Worm (Caenorhabditis elegans) whole organism, L4 larva: Measurements from ENCODE around the gene B0547.2.

Source experiments
- D1046.2 ChIP-seq: fragments of 200-800 bp; sonication (Bioruptor generic); IDR thresholded peaks from 2 replicates; pipeline ENCODE4 v1.3.6; 2022; ENCODE audit warnings: missing genetic modification characterization, missing compliant biosample characterization
- F10B5.3 ChIP-seq: sonication (generic microtip); optimal IDR thresholded peaks from 2 replicates; lab custom pipeline; 2016; ENCODE audit warnings: mild to moderate bottlenecking, missing genetic modification characterization, missing compliant biosample characterization
- F37D6.2 ChIP-seq: sonication (generic microtip); optimal IDR thresholded peaks from 2 replicates; lab custom pipeline; 2016; ENCODE audit warnings: mild to moderate bottlenecking, missing genetic modification characterization, missing compliant biosample characterization
- F44E2.7 ChIP-seq: fragments of 200-800 bp; sonication (Bioruptor generic); IDR thresholded peaks from 2 replicates; pipeline ENCODE4 v2.1.2; 2022; ENCODE audit warnings: missing genetic modification characterization, missing compliant biosample characterization
- F49E8.2 ChIP-seq: sonication (generic microtip); optimal IDR thresholded peaks from 2 replicates; lab custom pipeline; 2016; ENCODE audit warnings: missing compliant biosample characterization, mild to moderate bottlenecking, missing genetic modification characterization, borderline replicate concordance
- T20F7.1 ChIP-seq: fragments of 200-800 bp; sonication (Bioruptor generic); optimal IDR thresholded peaks from 2 replicates; lab custom pipeline; 2018; ENCODE audit warnings: mild to moderate bottlenecking, missing genetic modification characterization, missing compliant biosample characterization
- Y5F2A.4 ChIP-seq: fragments of 200-800 bp; sonication (Bioruptor generic); optimal IDR thresholded peaks from 2 replicates; lab custom pipeline; 2018; ENCODE audit warnings: mild to moderate bottlenecking, missing genetic modification characterization, missing compliant biosample characterization
- Y75B8A.6 ChIP-seq: fragments of 200-800 bp; sonication (Bioruptor generic); IDR thresholded peaks from 2 replicates; pipeline ENCODE4 v1.3.6; 2022; ENCODE audit warnings: missing genetic modification reagents, missing genetic modification characterization, missing compliant biosample characterization
- ZK337.2 ChIP-seq: fragments of 200-800 bp; sonication (Bioruptor generic); IDR thresholded peaks from 2 replicates; pipeline ENCODE4 v1.3.6; 2022; ENCODE audit warnings: missing genetic modification reagents, missing genetic modification characterization, missing compliant biosample characterization
- aha-1 ChIP-seq: fragments of 150-350 bp; peaks from one replicate; lab custom pipeline; 2014; ENCODE audit warnings: missing biosample characterization, missing genetic modification characterization
- ama-1 ChIP-seq: fragments of 150-350 bp; optimal IDR thresholded peaks from 2 replicates; lab custom pipeline; 2014; ENCODE audit warnings: inconsistent platforms, mixed read lengths
- arid-1 ChIP-seq: fragments of 200-800 bp; sonication (Bioruptor generic); conservative IDR thresholded peaks from 2 replicates; pipeline ENCODE4 v1.3.6; 2022; ENCODE audit warnings: missing genetic modification reagents, missing genetic modification characterization, missing compliant biosample characterization
- attf-4 ChIP-seq: sonication (generic microtip); optimal IDR thresholded peaks from 3 replicates; lab custom pipeline; 2017; ENCODE audit warnings: missing biosample characterization, missing genetic modification characterization
- ceh-82 ChIP-seq: sonication (generic microtip); optimal IDR thresholded peaks from 2 replicates; lab custom pipeline; 2017; ENCODE audit warnings: missing biosample characterization, missing genetic modification characterization
- cey-2 ChIP-seq: sonication (generic microtip); optimal IDR thresholded peaks from 3 replicates; lab custom pipeline; 2017; ENCODE audit warnings: missing genetic modification characterization, mild to moderate bottlenecking, missing compliant biosample characterization, antibody characterized with exemption, borderline replicate concordance; ENCODE audit not compliant: insufficient read depth
- daf-12 ChIP-seq: fragments of 150-350 bp; optimal IDR thresholded peaks from 2 replicates; lab custom pipeline; 2014; ENCODE audit warnings: missing biosample characterization, missing genetic modification reagents, missing genetic modification characterization
- daf-16 ChIP-seq, 3 experiments: sonication (generic microtip); optimal IDR thresholded peaks; 2 replicates each; lab custom pipeline; 2016 to 2017; ENCODE audit warnings: missing genetic modification characterization in 3 of 3, missing genetic modification reagents in 3 of 3, mild to moderate bottlenecking in 2 of 3, missing compliant biosample characterization in 2 of 3, missing biosample characterization in 1 of 3, moderate library complexity in 1 of 3
- duxl-1 ChIP-seq: sonication (generic microtip); optimal IDR thresholded peaks from 2 replicates; lab custom pipeline; 2016; ENCODE audit warnings: mild to moderate bottlenecking, missing genetic modification characterization, moderate library complexity, missing compliant biosample characterization; ENCODE audit not compliant: poor library complexity
- dve-1 ChIP-seq: sonication (generic microtip); optimal IDR thresholded peaks from 2 replicates; lab custom pipeline; 2017; ENCODE audit warnings: antibody characterized with exemption, mild to moderate bottlenecking, missing genetic modification characterization, missing compliant biosample characterization; ENCODE audit not compliant: insufficient read depth
- egl-27 ChIP-seq: sonication (generic microtip); optimal IDR thresholded peaks from 3 replicates; lab custom pipeline; 2017; ENCODE audit warnings: missing biosample characterization, missing genetic modification reagents, missing genetic modification characterization
- egl-43 ChIP-seq: fragments of 200-800 bp; sonication (Bioruptor generic); IDR thresholded peaks from 2 replicates; pipeline ENCODE4 v1.3.6; 2022; ENCODE audit warnings: missing genetic modification reagents, missing genetic modification characterization, missing compliant biosample characterization
- hlh-11 ChIP-seq: fragments of 200-800 bp; sonication (Bioruptor generic); optimal IDR thresholded peaks from 2 replicates; lab custom pipeline; 2018; ENCODE audit warnings: mild to moderate bottlenecking, missing genetic modification characterization, missing compliant biosample characterization
- hmg-1.1 ChIP-seq: fragments of 200-800 bp; sonication (Bioruptor generic); IDR thresholded peaks from 2 replicates; pipeline ENCODE4 v1.3.6; 2022; ENCODE audit warnings: missing genetic modification reagents, missing genetic modification characterization, missing compliant biosample characterization
- lim-7 ChIP-seq: fragments of 200-800 bp; sonication (Bioruptor generic); IDR thresholded peaks from 2 replicates; pipeline ENCODE4 v1.3.6; 2022; ENCODE audit warnings: missing genetic modification characterization, missing compliant biosample characterization
- lin-1 ChIP-seq: fragments of 200-800 bp; sonication (Bioruptor generic); IDR thresholded peaks from 2 replicates; pipeline ENCODE4 v1.3.6; 2022; ENCODE audit warnings: missing genetic modification reagents, missing genetic modification characterization, missing compliant biosample characterization
- lin-13 ChIP-seq: fragments of 150-350 bp; optimal IDR thresholded peaks from 2 replicates; lab custom pipeline; 2014; ENCODE audit warnings: missing biosample characterization, missing genetic modification reagents, missing genetic modification characterization
- lin-15B ChIP-seq: fragments of 150-350 bp; sonication (generic microtip); optimal IDR thresholded peaks from 3 replicates; lab custom pipeline; 2014; ENCODE audit warnings: missing biosample characterization, missing genetic modification characterization
- lin-39 ChIP-seq: fragments of 150-350 bp; optimal IDR thresholded peaks from 2 replicates; lab custom pipeline; 2014; ENCODE audit warnings: missing biosample characterization, missing genetic modification reagents, missing genetic modification characterization
- lir-3 ChIP-seq: sonication (generic microtip); optimal IDR thresholded peaks from 2 replicates; lab custom pipeline; 2016; ENCODE audit warnings: mild to moderate bottlenecking, missing genetic modification characterization, missing compliant biosample characterization
- lsy-2 ChIP-seq, 2 experiments: fragments of 150-350 bp in 1 of 2; sonication (generic microtip) in 1 of 2; optimal IDR thresholded peaks; 2 replicates each; lab custom pipeline; 2014 to 2017; ENCODE audit warnings: missing biosample characterization in 2 of 2, missing genetic modification characterization in 2 of 2
- mdl-1 ChIP-seq, 2 experiments: fragments of 150-350 bp in 1 of 2; sonication (generic microtip) in 1 of 2; optimal IDR thresholded peaks; 2 replicates each; lab custom pipeline; 2014 to 2017; ENCODE audit warnings: missing biosample characterization in 2 of 2, missing genetic modification characterization in 2 of 2
- nhr-11 ChIP-seq: fragments of 150-350 bp; optimal IDR thresholded peaks from 2 replicates; lab custom pipeline; 2014; ENCODE audit warnings: missing biosample characterization, missing genetic modification characterization
- nhr-111 ChIP-seq: fragments of 200-800 bp; sonication (Bioruptor generic); optimal IDR thresholded peaks from 2 replicates; lab custom pipeline; 2018; ENCODE audit warnings: mild to moderate bottlenecking, missing genetic modification characterization, missing compliant biosample characterization
- nhr-237 ChIP-seq: sonication (generic microtip); optimal IDR thresholded peaks from 2 replicates; lab custom pipeline; 2017; ENCODE audit warnings: missing biosample characterization, missing genetic modification characterization
- nhr-48 ChIP-seq: sonication (generic microtip); optimal IDR thresholded peaks from 2 replicates; lab custom pipeline; 2016; ENCODE audit warnings: mild to moderate bottlenecking, missing genetic modification characterization, missing compliant biosample characterization
- nhr-6 ChIP-seq: fragments of 150-350 bp; optimal IDR thresholded peaks from 2 replicates; lab custom pipeline; 2014; ENCODE audit warnings: missing biosample characterization, missing genetic modification characterization
- php-3 ChIP-seq: fragments of 200-800 bp; sonication (Bioruptor generic); IDR thresholded peaks from 2 replicates; pipeline ENCODE4 v1.3.6; 2022; ENCODE audit warnings: missing genetic modification reagents, missing genetic modification characterization, missing compliant biosample characterization
- pqm-1 ChIP-seq: sonication (generic microtip); optimal IDR thresholded peaks from 2 replicates; lab custom pipeline; 2017; ENCODE audit warnings: missing biosample characterization, missing genetic modification characterization
- rbr-2 ChIP-seq: sonication (generic microtip); optimal IDR thresholded peaks from 2 replicates; lab custom pipeline; 2016; ENCODE audit warnings: missing genotype, missing genetic modification characterization, missing compliant biosample characterization
- skn-1 ChIP-seq: fragments of 150-350 bp; optimal IDR thresholded peaks from 2 replicates; lab custom pipeline; 2014; ENCODE audit warnings: missing biosample characterization, missing genetic modification characterization
- snpc-1.2 ChIP-seq: fragments of 200-800 bp; sonication (Bioruptor generic); IDR thresholded peaks from 2 replicates; pipeline ENCODE4 v1.3.6; 2022; ENCODE audit warnings: missing genetic modification reagents, missing genetic modification characterization, missing compliant biosample characterization
- spr-3 ChIP-seq: fragments of 200-800 bp; sonication (Bioruptor generic); optimal IDR thresholded peaks from 2 replicates; lab custom pipeline; 2018; ENCODE audit warnings: mild to moderate bottlenecking, missing genetic modification characterization, missing compliant biosample characterization
- tra-1 ChIP-seq: fragments of 200-800 bp; sonication (Bioruptor generic); IDR thresholded peaks from 2 replicates; pipeline ENCODE4 v1.3.6; 2022; ENCODE audit warnings: missing genetic modification reagents, missing genetic modification characterization, missing compliant biosample characterization
- unc-39 ChIP-seq: sonication (generic microtip); optimal IDR thresholded peaks from 2 replicates; lab custom pipeline; 2017; ENCODE audit warnings: missing biosample characterization, missing genetic modification characterization
- unc-62 ChIP-seq, 3 experiments: fragments of 150-350 bp in 1 of 3; sonication (generic microtip); optimal IDR thresholded peaks in 2 of 3; peaks in 1 of 3; 1 replicate in 1 of 3; 2 replicates in 2 of 3; lab custom pipeline; 2014 to 2017; ENCODE audit warnings: missing biosample characterization in 3 of 3, missing genetic modification characterization in 3 of 3, missing genetic modification reagents in 3 of 3, missing genotype in 1 of 3
- vab-7 ChIP-seq: fragments of 200-800 bp; sonication (Bioruptor generic); IDR thresholded peaks from 2 replicates; pipeline ENCODE4 v1.3.6; 2022; ENCODE audit warnings: missing genetic modification reagents, missing genetic modification characterization, missing compliant biosample characterization
- zag-1 ChIP-seq: fragments of 150-350 bp; optimal IDR thresholded peaks from 2 replicates; lab custom pipeline; 2014; ENCODE audit warnings: missing biosample characterization, missing genetic modification characterization
- zfp-2 ChIP-seq: sonication (generic microtip); optimal IDR thresholded peaks from 2 replicates; lab custom pipeline; 2016; ENCODE audit warnings: mild to moderate bottlenecking, missing genetic modification characterization, missing compliant biosample characterization
- zfp-3 ChIP-seq: fragments of 200-800 bp; sonication (Bioruptor generic); conservative IDR thresholded peaks from 2 replicates; pipeline ENCODE4 v1.3.6; 2022; ENCODE audit warnings: missing genetic modification reagents, missing genetic modification characterization, missing compliant biosample characterization
- ztf-11 ChIP-seq: fragments of 150-350 bp; optimal IDR thresholded peaks from 2 replicates; lab custom pipeline; 2014; ENCODE audit warnings: missing biosample characterization, missing genetic modification characterization
- ztf-7 ChIP-seq: fragments of 150-350 bp; optimal IDR thresholded peaks from 2 replicates; lab custom pipeline; 2014; ENCODE audit warnings: missing biosample characterization, missing genetic modification characterization

B0547.2 gene

ce11 chrIV:5655966-5656389 is 10.2 kb downstream of the B0547.2 start (continued):
- TF ChIP-seq skn-1 (tag; lab: Kevin White, UChicago) (no peak), lim-7 (GFP tag; lab: Robert Waterston, UW) (no peak), ztf-11 (no peak), lir-3 (tag; lab: Kevin White, UChicago) (no peak), attf-4 (tag; lab: Kevin White, UChicago) (no peak), snpc-1.2 (no peak), nhr-111 (GFP tag; lab: Kevin White, UChicago) (no peak), hlh-11 (tag; lab: Kevin White, UChicago) (peak; percentile 87), daf-12 (tag; lab: Kevin White, UChicago) (no peak), rbr-2 (tag; lab: Kevin White, UChicago) (peak; percentile 29), egl-43 (GFP tag; lab: Robert Waterston, UW) (no peak), T20F7.1 (GFP tag; lab: Kevin White, UChicago) (peak; percentile 53), F49E8.2 (tag; lab: Kevin White, UChicago) (no peak), dve-1 (tag; lab: Kevin White, UChicago) (peak; percentile 81), egl-27 (tag; lab: Kevin White, UChicago) (no peak), F44E2.7 (no peak), arid-1 (no peak), php-3 (GFP tag; lab: Robert Waterston, UW) (no peak), daf-16 (GFP tag; optimal IDR thresholded peaks at IDR 0.05; lab: Kevin White, UChicago) (no peak), daf-16 (tag; optimal IDR thresholded peaks at IDR 0.05; lab: Kevin White, UChicago) (peak; percentile 30), ama-1 (lab: Kevin White, UChicago) (no peak), aha-1 (tag; lab: Kevin White, UChicago) (peak; percentile 100), ztf-7 (tag; lab: Kevin White, UChicago) (no peak), ceh-82 (tag; lab: Kevin White, UChicago) (no peak), pqm-1 (tag; lab: Kevin White, UChicago) (no peak), spr-3 (GFP tag; lab: Kevin White, UChicago) (no peak), unc-39 (tag; lab: Kevin White, UChicago) (no peak), lin-1 (GFP tag; lab: Robert Waterston, UW) (no peak), zfp-2 (no peak), lin-13 (GFP tag; lab: Kevin White, UChicago) (peak; percentile 95), nhr-6 (no peak), lin-15B (tag; lab: Kevin White, UChicago) (peak; percentile 3), hmg-1.1 (GFP tag; lab: Robert Waterston, UW) (peak; percentile 55), unc-62 (GFP tag; optimal IDR thresholded peaks at IDR 0.05 in 1 of 2; lab: Kevin White, UChicago) (no peak), unc-62 (tag; optimal IDR thresholded peaks at IDR 0.05; lab: Kevin White, UChicago) (no peak), zfp-3 (GFP tag; lab: Robert Waterston, UW) (no peak), nhr-48 (peak; percentile 73), Y75B8A.6 (GFP tag; lab: Robert Waterston, UW) (peak; percentile 43; the same call in 1 of the 2 replicates), mdl-1 (tag; optimal IDR thresholded peaks at IDR 0.05; lab: Kevin White, UChicago) (peak in 1 of 2 experiments; percentile 81), nhr-11 (tag; lab: Kevin White, UChicago) (peak; percentile 63), ZK337.2 (GFP tag; lab: Robert Waterston, UW) (no peak), duxl-1 (tag; lab: Kevin White, UChicago) (no peak), D1046.2 (GFP tag; lab: Robert Waterston, UW) (no peak), cey-2 (tag; lab: Kevin White, UChicago) (no peak), nhr-237 (tag; lab: Kevin White, UChicago) (no peak), F37D6.2 (no peak), Y5F2A.4 (GFP tag; lab: Kevin White, UChicago) (no peak), zag-1 (no peak), F10B5.3 (tag; lab: Kevin White, UChicago) (no peak), lsy-2 (tag; optimal IDR thresholded peaks at IDR 0.05; lab: Kevin White, UChicago) (peak in 1 of 2 experiments; percentile 59), lin-39 (no peak), vab-7 (no peak), tra-1 (peak; percentile 63; the same call in 1 of the 2 replicates)
